Worm (Caenorhabditis elegans) whole organism, L2 larva: ENCODE data around the gene sprr-1.

Source experiments
- Y55F3AM.14 ChIP-seq: fragments of 200-800 bp; sonication (Bioruptor generic); optimal IDR thresholded peaks from 2 replicates; lab custom pipeline; 2018; ENCODE audit warnings: mild to moderate bottlenecking, missing genetic modification characterization, missing compliant biosample characterization
- ama-1 ChIP-seq: fragments of 150-350 bp; optimal IDR thresholded peaks from 2 replicates; lab custom pipeline; 2018; ENCODE audit warnings: inconsistent platforms
- crh-2 ChIP-seq: sonication (generic microtip); optimal IDR thresholded peaks from 2 replicates; lab custom pipeline; 2017; ENCODE audit warnings: missing biosample characterization, missing genetic modification characterization
- lin-39 ChIP-seq: fragments of 150-350 bp; optimal IDR thresholded peaks from 2 replicates; lab custom pipeline; 2014; ENCODE audit warnings: missing biosample characterization, missing genetic modification reagents, missing genetic modification characterization
- lsy-2 ChIP-seq, 2 experiments: fragments of 150-350 bp in 1 of 2; sonication (generic microtip) in 1 of 2; optimal IDR thresholded peaks; 2 replicates each; lab custom pipeline; 2014 to 2017; ENCODE audit warnings: missing biosample characterization in 2 of 2, missing genetic modification characterization in 2 of 2
- nhr-11 ChIP-seq: fragments of 150-350 bp; optimal IDR thresholded peaks from 2 replicates; lab custom pipeline; 2014; ENCODE audit warnings: missing biosample characterization, missing genetic modification characterization
- nhr-237 ChIP-seq: fragments of 150-350 bp; optimal IDR thresholded peaks from 2 replicates; lab custom pipeline; 2014; ENCODE audit warnings: missing biosample characterization, missing genetic modification characterization
- nhr-6 ChIP-seq: fragments of 150-350 bp; optimal IDR thresholded peaks from 2 replicates; lab custom pipeline; 2014; ENCODE audit warnings: missing biosample characterization, missing genetic modification characterization
- unc-55 ChIP-seq: fragments of 150-350 bp; sonication (generic microtip); optimal IDR thresholded peaks from 3 replicates; lab custom pipeline; 2014; ENCODE audit warnings: missing biosample characterization, missing genetic modification reagents, missing genetic modification characterization
- unc-62 ChIP-seq: fragments of 150-350 bp; optimal IDR thresholded peaks from 2 replicates; lab custom pipeline; 2014; ENCODE audit warnings: missing biosample characterization, missing genetic modification reagents, missing genetic modification characterization
- zag-1 ChIP-seq: fragments of 150-350 bp; optimal IDR thresholded peaks from 2 replicates; lab custom pipeline; 2014; ENCODE audit warnings: missing biosample characterization, missing genetic modification characterization

DNA sequence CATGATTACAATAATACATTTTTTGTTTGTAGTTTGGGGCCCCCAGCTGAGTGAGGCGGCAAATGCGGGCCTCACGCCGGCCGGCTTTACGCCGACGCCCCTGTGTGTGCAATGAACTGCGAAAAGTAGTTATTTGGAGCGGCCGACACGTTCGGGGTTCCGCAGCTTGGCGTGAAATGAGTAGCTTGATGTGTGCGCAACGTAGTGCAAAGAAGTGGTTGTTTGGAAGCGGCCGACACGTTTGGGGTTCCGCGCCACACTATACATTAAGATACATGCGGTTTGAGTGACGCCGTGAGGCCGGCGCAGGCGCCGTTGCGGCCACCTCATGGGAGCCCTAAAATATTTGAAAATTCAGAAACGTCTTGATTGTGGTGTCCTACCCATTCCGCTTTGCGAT lies 2.6 kb downstream of the sprr-1 start:
- no peak for TF ChIP-seq ama-1
- no peak for TF ChIP-seq nhr-237 (tag; lab: Kevin White, UChicago)
- no peak for TF ChIP-seq zag-1 (tag; lab: Kevin White, UChicago)
- TF ChIP-seq nhr-6 (tag; lab: Kevin White, UChicago): no peak
- TF ChIP-seq unc-55 (GFP tag; lab: Kevin White, UChicago): no peak
- no peak for TF ChIP-seq lin-39 (tag; lab: Kevin White, UChicago)
- no peak for TF ChIP-seq unc-62 (GFP tag; lab: Kevin White, UChicago)
- no peak for TF ChIP-seq Y55F3AM.14
- TF ChIP-seq crh-2 (tag; lab: Kevin White, UChicago): no peak
- no peak for TF ChIP-seq lsy-2 (tag; optimal IDR thresholded peaks at IDR 0.05; lab: Kevin White, UChicago)
- no peak for TF ChIP-seq nhr-11 (tag; lab: Kevin White, UChicago)
